Fruit fly (Drosophila melanogaster): Measurements from ENCODE around the gene stg.

DNA sequence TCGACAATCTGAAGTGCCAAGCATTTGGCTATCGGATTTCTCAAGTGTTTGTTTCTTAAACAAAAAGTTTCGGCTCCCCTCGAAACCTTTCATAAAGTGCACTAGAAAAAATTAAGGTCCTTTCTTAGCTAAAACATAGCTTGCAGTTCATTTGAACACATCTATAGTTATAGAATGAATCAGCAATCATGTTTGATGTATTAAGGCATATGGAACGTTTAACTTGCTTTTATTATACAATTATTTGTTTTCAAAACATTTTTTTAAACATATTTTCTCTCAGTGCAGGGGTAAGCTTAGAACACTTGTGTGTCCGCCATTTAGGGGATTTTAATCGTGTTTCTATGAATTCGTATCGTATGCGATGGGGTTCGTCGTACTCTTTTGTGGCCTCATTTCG lies 19.0 kb upstream of the stg start:
- TF ChIP-seq Myc (optimal IDR thresholded peaks at IDR 0.05) = no peak
- TF ChIP-seq foxo (GFP tag; optimal IDR thresholded peaks at IDR 0.05) = no peak
- TF ChIP-seq pan (optimal IDR thresholded peaks at IDR 0.05) = no peak
- TF ChIP-seq Hnf4 (GFP tag; optimal IDR thresholded peaks at IDR 0.05) = no peak
